Fruit fly (Drosophila melanogaster) whole organism, embryonic: Measurements from ENCODE around the gene VhaSFD.

Source experiments
- Ada2b ChIP-seq: fragments of 200-800 bp; sonication (Bioruptor generic); IDR thresholded peaks from 2 replicates; pipeline ENCODE4 v1.3.6; 2022; ENCODE audit warnings: missing biosample characterization, missing genetic modification characterization
- Aef1 ChIP-seq: fragments of 200-800 bp; sonication (Bioruptor generic); IDR thresholded peaks from 3 replicates; pipeline ENCODE4 v1.3.6; 2022; ENCODE audit warnings: missing biosample characterization, missing genetic modification characterization
- B-H1 ChIP-seq: fragments of 200-800 bp; sonication (Bioruptor generic); IDR thresholded peaks from 3 replicates; pipeline ENCODE4 v1.3.6; 2022; ENCODE audit warnings: missing biosample characterization, missing genetic modification characterization
- CG10274 ChIP-seq: fragments of 200-800 bp; sonication (Bioruptor generic); optimal IDR thresholded peaks from 3 replicates; lab custom pipeline; 2017; ENCODE audit warnings: missing biosample characterization, mild to moderate bottlenecking, missing genetic modification characterization
- CG12299 ChIP-seq: fragments of 200-800 bp; sonication (Bioruptor generic); optimal IDR thresholded peaks from 2 replicates; lab custom pipeline; 2018; ENCODE audit warnings: missing biosample characterization, mild to moderate bottlenecking, missing genetic modification characterization
- CG13123 ChIP-seq: fragments of 200-800 bp; sonication (Bioruptor generic); optimal IDR thresholded peaks from 2 replicates; lab custom pipeline; 2016; ENCODE audit warnings: missing biosample characterization, missing genetic modification characterization
- CG13894 ChIP-seq: fragments of 200-800 bp; sonication (Bioruptor generic); optimal IDR thresholded peaks from 3 replicates; lab custom pipeline; 2018; ENCODE audit warnings: missing biosample characterization, mild to moderate bottlenecking, missing genetic modification characterization, moderate library complexity
- CG14710 ChIP-seq: fragments of 200-800 bp; sonication (Bioruptor generic); optimal IDR thresholded peaks from 3 replicates; lab custom pipeline; 2019; ENCODE audit warnings: missing biosample characterization, mild to moderate bottlenecking, missing genetic modification characterization, moderate library complexity
- CG15514 ChIP-seq: fragments of 200-800 bp; sonication (Bioruptor generic); optimal IDR thresholded peaks from 3 replicates; lab custom pipeline; 2017; ENCODE audit warnings: missing biosample characterization, missing genetic modification characterization, mild to moderate bottlenecking, moderate library complexity, missing genetic modification reagents
- CG17612 ChIP-seq: fragments of 200-800 bp; sonication (Bioruptor generic); IDR thresholded peaks from 2 replicates; pipeline ENCODE4 v1.3.6; 2022; ENCODE audit warnings: missing biosample characterization, missing genetic modification characterization
- CG31365 ChIP-seq: fragments of 200-800 bp; sonication (Bioruptor generic); optimal IDR thresholded peaks from 2 replicates; lab custom pipeline; 2018; ENCODE audit warnings: missing biosample characterization, mild to moderate bottlenecking, missing genetic modification characterization
- CG33557 ChIP-seq: fragments of 200-800 bp; sonication (Bioruptor generic); optimal IDR thresholded peaks from 2 replicates; lab custom pipeline; 2019; ENCODE audit warnings: missing biosample characterization, mild to moderate bottlenecking, missing genetic modification characterization, moderate library complexity
- CG34422 ChIP-seq: fragments of 200-800 bp; sonication (Bioruptor generic); IDR thresholded peaks from 3 replicates; pipeline ENCODE4 v1.3.6; 2022; ENCODE audit warnings: missing biosample characterization, missing genetic modification characterization
- CG4424 ChIP-seq: fragments of 200-800 bp; sonication (Bioruptor generic); optimal IDR thresholded peaks from 3 replicates; lab custom pipeline; 2016; ENCODE audit warnings: missing biosample characterization, missing genetic modification characterization
- CG6654 ChIP-seq: fragments of 200-800 bp; sonication (Bioruptor generic); optimal IDR thresholded peaks from 2 replicates; lab custom pipeline; 2017; ENCODE audit warnings: missing biosample characterization, mild to moderate bottlenecking, missing genetic modification characterization
- CG9215 ChIP-seq: fragments of 200-800 bp; sonication (Bioruptor generic); IDR thresholded peaks from 2 replicates; pipeline ENCODE4 v1.3.6; 2022; ENCODE audit warnings: missing biosample characterization, missing genetic modification characterization
- CG9817 ChIP-seq: fragments of 200-800 bp; sonication (Bioruptor generic); optimal IDR thresholded peaks from 2 replicates; lab custom pipeline; 2018; ENCODE audit warnings: missing biosample characterization, mild to moderate bottlenecking, missing genetic modification characterization, moderate library complexity
- Dek ChIP-seq: fragments of 200-800 bp; sonication (Bioruptor generic); optimal IDR thresholded peaks from 3 replicates; lab custom pipeline; 2019; ENCODE audit warnings: missing biosample characterization, mild to moderate bottlenecking, missing genetic modification characterization, moderate library complexity
- Dp ChIP-seq: fragments of 200-800 bp; sonication (Bioruptor generic); optimal IDR thresholded peaks from 2 replicates; lab custom pipeline; 2018; ENCODE audit warnings: missing biosample characterization, mild to moderate bottlenecking, missing genetic modification characterization, moderate library complexity
- Fer3 ChIP-seq: fragments of 200-800 bp; sonication (Bioruptor generic); optimal IDR thresholded peaks from 2 replicates; lab custom pipeline; 2018; ENCODE audit warnings: missing biosample characterization, mild to moderate bottlenecking, missing genetic modification characterization, moderate library complexity
- Gug ChIP-seq: fragments of 200-800 bp; sonication (Bioruptor generic); IDR thresholded peaks from 4 replicates; pipeline ENCODE4 v1.3.6; 2022; ENCODE audit warnings: missing biosample characterization, missing genetic modification characterization
- Hr3 ChIP-seq: fragments of 200-800 bp; sonication (Bioruptor generic); optimal IDR thresholded peaks from 3 replicates; lab custom pipeline; 2016; ENCODE audit warnings: missing biosample characterization, missing genetic modification characterization
- Hr39 ChIP-seq: fragments of >200 bp; optimal IDR thresholded peaks from 2 replicates; lab custom pipeline; 2017
- Mad ChIP-seq: fragments of 200-800 bp; sonication (Bioruptor generic); optimal IDR thresholded peaks from 2 replicates; lab custom pipeline; 2016; ENCODE audit warnings: missing biosample characterization, missing genetic modification characterization
- Mes4 ChIP-seq: fragments of 200-800 bp; sonication (Bioruptor generic); optimal IDR thresholded peaks from 2 replicates; lab custom pipeline; 2016; ENCODE audit warnings: missing biosample characterization, missing genetic modification characterization
- Mrtf ChIP-seq: fragments of 200-800 bp; sonication (Bioruptor generic); IDR thresholded peaks from 3 replicates; pipeline ENCODE4 v1.3.6; 2022; ENCODE audit warnings: missing biosample characterization, missing genetic modification characterization
- Ravus ChIP-seq: fragments of 200-800 bp; sonication (Bioruptor generic); IDR thresholded peaks from 2 replicates; pipeline ENCODE4 v1.3.6; 2022; ENCODE audit warnings: missing biosample characterization, missing genetic modification characterization
- Side ChIP-seq: fragments of 200-800 bp; sonication (Bioruptor generic); optimal IDR thresholded peaks from 2 replicates; lab custom pipeline; 2016; ENCODE audit warnings: missing biosample characterization, missing genetic modification characterization
- ac ChIP-seq: fragments of 200-800 bp; sonication (Bioruptor generic); optimal IDR thresholded peaks from 3 replicates; lab custom pipeline; 2017; ENCODE audit warnings: missing biosample characterization, mild to moderate bottlenecking, missing genetic modification characterization
- bcd ChIP-seq: fragments of 200-800 bp; sonication (Bioruptor generic); optimal IDR thresholded peaks from 2 replicates; lab custom pipeline; 2017; ENCODE audit warnings: missing biosample characterization, mild to moderate bottlenecking, missing genetic modification characterization
- crol ChIP-seq: fragments of 200-800 bp; sonication (Bioruptor generic); IDR thresholded peaks from 2 replicates; pipeline ENCODE4 v1.3.6; 2022; ENCODE audit warnings: missing biosample characterization, missing genetic modification characterization
- dan ChIP-seq: fragments of 200-800 bp; sonication (Bioruptor generic); IDR thresholded peaks from 2 replicates; pipeline ENCODE4 v1.3.6; 2022; ENCODE audit warnings: missing biosample characterization, missing genetic modification characterization
- disco-r ChIP-seq: fragments of 200-800 bp; sonication (Bioruptor generic); optimal IDR thresholded peaks from 2 replicates; lab custom pipeline; 2016; ENCODE audit warnings: missing biosample characterization, missing genetic modification characterization
- eve ChIP-seq, 2 experiments: fragments of >200 bp; optimal IDR thresholded peaks; 2 replicates each; lab custom pipeline; 2017; ENCODE audit warnings: missing biosample characterization in 2 of 2, missing genetic modification characterization in 2 of 2
- gsb-n ChIP-seq: fragments of 200-800 bp; sonication (Bioruptor generic); optimal IDR thresholded peaks from 3 replicates; lab custom pipeline; 2018; ENCODE audit warnings: missing biosample characterization, mild to moderate bottlenecking, missing genetic modification characterization
- her ChIP-seq: fragments of 200-800 bp; sonication (Bioruptor generic); optimal IDR thresholded peaks from 2 replicates; lab custom pipeline; 2016; ENCODE audit warnings: missing biosample characterization, missing genetic modification characterization
- knrl ChIP-seq: fragments of 200-800 bp; sonication (Bioruptor generic); IDR thresholded peaks from 3 replicates; pipeline ENCODE4 v1.3.6; 2022; ENCODE audit warnings: missing biosample characterization, missing genetic modification characterization; ENCODE audit not compliant: partially characterized antibody
- luna ChIP-seq: fragments of 200-800 bp; sonication (Bioruptor generic); optimal IDR thresholded peaks from 2 replicates; lab custom pipeline; 2016; ENCODE audit warnings: missing biosample characterization, missing genetic modification characterization
- org-1 ChIP-seq: fragments of 200-800 bp; sonication (Bioruptor generic); optimal IDR thresholded peaks from 2 replicates; lab custom pipeline; 2017; ENCODE audit warnings: missing biosample characterization, missing genetic modification characterization
- phol ChIP-seq: fragments of 200-800 bp; sonication (Bioruptor generic); optimal IDR thresholded peaks from 3 replicates; lab custom pipeline; 2018; ENCODE audit warnings: missing biosample characterization, mild to moderate bottlenecking, missing genetic modification characterization, moderate library complexity
- prd ChIP-seq, 3 experiments: fragments of >200 bp in 2 of 3; fragments of 200-800 bp in 1 of 3; sonication (Bioruptor generic) in 1 of 3; optimal IDR thresholded peaks in 2 of 3; IDR thresholded peaks in 1 of 3; 2 replicates in 2 of 3; 3 replicates in 1 of 3; pipeline versions ENCODE4 v1.3.6 to Lab custom; 2017 to 2022; ENCODE audit warnings: missing biosample characterization in 1 of 3, missing genetic modification characterization in 1 of 3
- ro ChIP-seq: fragments of 200-800 bp; sonication (Bioruptor generic); IDR thresholded peaks from 2 replicates; pipeline ENCODE4 v1.3.6; 2022; ENCODE audit warnings: missing biosample characterization, missing genetic modification characterization
- row ChIP-seq: fragments of 200-800 bp; sonication (Bioruptor generic); IDR thresholded peaks from 3 replicates; pipeline ENCODE4 v1.3.6; 2022; ENCODE audit warnings: missing biosample characterization, missing genetic modification characterization
- sc ChIP-seq, 3 experiments: fragments of >200 bp in 2 of 3; fragments of 200-800 bp in 1 of 3; sonication (Bioruptor generic) in 1 of 3; optimal IDR thresholded peaks; 2 replicates in 2 of 3; 3 replicates in 1 of 3; lab custom pipeline; 2017; ENCODE audit warnings: mild to moderate bottlenecking in 1 of 3, missing biosample characterization in 1 of 3, missing genetic modification characterization in 1 of 3, missing genetic modification reagents in 1 of 3
- scrt ChIP-seq: fragments of 200-800 bp; sonication (Bioruptor generic); optimal IDR thresholded peaks from 2 replicates; lab custom pipeline; 2018; ENCODE audit warnings: missing biosample characterization, mild to moderate bottlenecking, missing genetic modification characterization, moderate library complexity
- sob ChIP-seq: fragments of 200-800 bp; sonication (Bioruptor generic); IDR thresholded peaks from 2 replicates; pipeline ENCODE4 v1.3.6; 2022; ENCODE audit warnings: missing biosample characterization, missing genetic modification characterization
- sqz ChIP-seq: fragments of 200-800 bp; sonication (Bioruptor generic); optimal IDR thresholded peaks from 3 replicates; lab custom pipeline; 2018; ENCODE audit warnings: missing biosample characterization, mild to moderate bottlenecking, missing genetic modification characterization
- stc ChIP-seq: fragments of 200-800 bp; sonication (Bioruptor generic); IDR thresholded peaks from 2 replicates; pipeline ENCODE4 v1.3.6; 2022; ENCODE audit warnings: missing biosample characterization, missing genetic modification characterization
- trh ChIP-seq: fragments of 200-800 bp; sonication (Bioruptor generic); optimal IDR thresholded peaks from 2 replicates; lab custom pipeline; 2016; ENCODE audit warnings: missing biosample characterization, missing genetic modification characterization
- unc-4 ChIP-seq: fragments of 200-800 bp; sonication (Bioruptor generic); IDR thresholded peaks from 2 replicates; pipeline ENCODE4 v1.3.6; 2022; ENCODE audit warnings: missing biosample characterization, missing genetic modification characterization; ENCODE audit not compliant: partially characterized antibody

VhaSFD gene

dm6 chr2L:16676651-16677359 lies 50.8 kb downstream of the VhaSFD start, which contains the start of the genes Trpgamma and her (continued):
- no peak for TF ChIP-seq CG34422
- no peak for TF ChIP-seq ro
- TF ChIP-seq Side (GFP tag; lab: Kevin White, UChicago), result no peak
- peak; percentile 48 for TF ChIP-seq CG15514 (GFP tag; lab: Kevin White, UChicago)
- TF ChIP-seq Ada2b, result no peak
- no peak for TF ChIP-seq stc (GFP tag; lab: Robert Waterston, UW)
- TF ChIP-seq Dp, result peak; percentile 94
- no peak for TF ChIP-seq disco-r (GFP tag; lab: Kevin White, UChicago)
- peak; percentile 18 for TF ChIP-seq bcd (GFP tag; lab: Kevin White, UChicago)
- no peak for TF ChIP-seq CG6654 (GFP tag; lab: Kevin White, UChicago)
- no peak for TF ChIP-seq CG17612 (GFP tag; lab: Robert Waterston, UW)
- no peak for TF ChIP-seq Mrtf
- peak; percentile 31 for TF ChIP-seq her (GFP tag; lab: Kevin White, UChicago)
- no peak for TF ChIP-seq CG4424 (GFP tag; lab: Kevin White, UChicago)
- TF ChIP-seq Ravus (GFP tag; lab: Robert Waterston, UW), result no peak
- no peak for TF ChIP-seq crol (GFP tag; lab: Robert Waterston, UW)
- TF ChIP-seq CG31365 (tag; lab: Kevin White, UChicago), result no peak
- no peak for TF ChIP-seq luna (GFP tag; lab: Kevin White, UChicago)
- TF ChIP-seq Mes4 (GFP tag; lab: Kevin White, UChicago), result no peak
- no peak for TF ChIP-seq Fer3 (tag; lab: Kevin White, UChicago)
- TF ChIP-seq Aef1 (GFP tag; lab: Robert Waterston, UW), result no peak
- no peak for TF ChIP-seq gsb-n (tag; lab: Kevin White, UChicago)
- TF ChIP-seq Hr3, result no peak
- no peak for TF ChIP-seq org-1 (GFP tag; lab: Kevin White, UChicago)
- no peak for TF ChIP-seq Mad
- TF ChIP-seq scrt (GFP tag; lab: Kevin White, UChicago), result no peak
- no peak for TF ChIP-seq sob
- no peak for TF ChIP-seq B-H1 (GFP tag; lab: Robert Waterston, UW)
- no peak for TF ChIP-seq CG33557
- peak; percentile 38; the same call in 1 of the 3 replicates for TF ChIP-seq row (GFP tag; lab: Robert Waterston, UW)
- no peak for TF ChIP-seq trh
- peak; percentile 10 for TF ChIP-seq phol (tag; lab: Kevin White, UChicago)
- TF ChIP-seq Gug (GFP tag; lab: Robert Waterston, UW), result no peak
- TF ChIP-seq CG13894, result no peak
- no peak for TF ChIP-seq CG10274 (GFP tag; lab: Kevin White, UChicago)
- no peak for TF ChIP-seq ac (GFP tag; lab: Kevin White, UChicago)
- TF ChIP-seq unc-4, result peak; percentile 93
- TF ChIP-seq sc (optimal IDR thresholded peaks at IDR 0.05; lab: Kevin White, UChicago), result no peak
- no peak for TF ChIP-seq sc (GFP tag; optimal IDR thresholded peaks at IDR 0.05; lab: Kevin White, UChicago)
- TF ChIP-seq sqz (GFP tag; lab: Kevin White, UChicago), result no peak
- TF ChIP-seq CG14710 (tag; lab: Kevin White, UChicago), result peak; percentile 73
- peak in 1 of 2 experiments; percentile 67 for TF ChIP-seq eve (GFP tag; optimal IDR thresholded peaks at IDR 0.05; lab: Kevin White, UChicago)
- TF ChIP-seq prd (optimal IDR thresholded peaks at IDR 0.05; lab: Kevin White, UChicago), result no peak
- TF ChIP-seq prd (GFP tag; IDR thresholded peaks at IDR 0.05; lab: Robert Waterston, UW), result no peak
- peak; percentile 90 for TF ChIP-seq knrl (GFP tag; lab: Robert Waterston, UW)
- TF ChIP-seq CG9215 (GFP tag; lab: Robert Waterston, UW), result no peak
- TF ChIP-seq CG13123 (GFP tag; lab: Kevin White, UChicago), result no peak
- no peak for TF ChIP-seq dan (GFP tag; lab: Robert Waterston, UW)
- TF ChIP-seq Hr39 (lab: Kevin White, UChicago), result no peak
- no peak for TF ChIP-seq CG12299 (tag; lab: Kevin White, UChicago)
- TF ChIP-seq Dek (tag; lab: Kevin White, UChicago), result no peak
- TF ChIP-seq CG9817 (tag; lab: Kevin White, UChicago), result no peak
